Worm (Caenorhabditis elegans): ENCODE data around the gene cest-9.1.

Gene cest-9.1

ce11 chrX:12260381-12260931 is 34.5 kb downstream of the cest-9.1 start, which contains the start of gene E01G6.1:
TSS of gene E01G6.1 (plus strand) at chrX:12260881.
- TF ChIP-seq pat-9 (tag; optimal IDR thresholded peaks at IDR 0.05), result no peak

ce11 chrX:12270841-12271240 is 44.9 kb downstream of the cest-9.1 start, which contains the start of gene otpl-8:
TSS of gene otpl-8 (minus strand) at chrX:12270941.
- TF ChIP-seq ceh-48 (tag; optimal IDR thresholded peaks at IDR 0.05) (no peak), sox-2 (GFP tag; IDR thresholded peaks at IDR 0.05) (no peak), F13H6.1 (tag; optimal IDR thresholded peaks at IDR 0.05) (no peak), pag-3 (tag; optimal IDR thresholded peaks at IDR 0.05; ENCODE audit: borderline replicate concordance) (no peak), syd-9 (tag; optimal IDR thresholded peaks at IDR 0.05) (no peak), pqm-1 (tag; optimal IDR thresholded peaks at IDR 0.05) (no peak), ceh-6 (GFP tag; optimal IDR thresholded peaks at IDR 0.05) (no peak), ama-1 (optimal IDR thresholded peaks at IDR 0.05) (no peak), pha-4 (tag; optimal IDR thresholded peaks at IDR 0.05) (no peak), zip-5 (tag; optimal IDR thresholded peaks at IDR 0.05) (no peak), hlh-15 (tag; optimal IDR thresholded peaks at IDR 0.05) (no peak), lin-11 (tag; optimal IDR thresholded peaks at IDR 0.05) (no peak), pat-9 (tag; optimal IDR thresholded peaks at IDR 0.05) (no peak), hlh-8 (tag; optimal IDR thresholded peaks at IDR 0.05) (no peak), nfya-1 (tag; optimal IDR thresholded peaks at IDR 0.05) (no peak), ceh-45 (GFP tag; IDR thresholded peaks at IDR 0.05) (no peak), rnt-1 (tag; optimal IDR thresholded peaks at IDR 0.05) (no peak), C08G9.2 (tag; optimal IDR thresholded peaks at IDR 0.05) (no peak), nhr-232 (tag; optimal IDR thresholded peaks at IDR 0.05) (no peak)

ce11 chrX:12273870-12274269 is 47.9 kb downstream of the cest-9.1 start, which contains the start of gene H19J13.2:
TSS of gene H19J13.2 (minus strand) at chrX:12273970.
- no peak for TF ChIP-seq hlh-8 (tag; optimal IDR thresholded peaks at IDR 0.05)
- no peak for TF ChIP-seq nhr-11 (tag; optimal IDR thresholded peaks at IDR 0.05)
- TF ChIP-seq tbx-2 (tag; optimal IDR thresholded peaks at IDR 0.05), result no peak
- TF ChIP-seq sox-2 (GFP tag; IDR thresholded peaks at IDR 0.05), result no peak
- TF ChIP-seq eyg-1 (tag; optimal IDR thresholded peaks at IDR 0.05), result no peak
- no peak for TF ChIP-seq K09A11.1 (tag; optimal IDR thresholded peaks at IDR 0.05; ENCODE audit: insufficient read depth)
- no peak for TF ChIP-seq hlh-6 (tag; optimal IDR thresholded peaks at IDR 0.05)
- TF ChIP-seq ceh-9 (tag; optimal IDR thresholded peaks at IDR 0.05), result no peak
- TF ChIP-seq hlh-15 (tag; optimal IDR thresholded peaks at IDR 0.05), result no peak
- no peak for TF ChIP-seq Y22D7AL.16 (tag; optimal IDR thresholded peaks at IDR 0.05)
- no peak for TF ChIP-seq pros-1 (tag; optimal IDR thresholded peaks at IDR 0.05)
- no peak for TF ChIP-seq unc-86 (tag; optimal IDR thresholded peaks at IDR 0.05)
- TF ChIP-seq ref-2 (tag; optimal IDR thresholded peaks at IDR 0.05), result no peak
- TF ChIP-seq npax-4 (tag; optimal IDR thresholded peaks at IDR 0.05), result no peak
- no peak for TF ChIP-seq dmd-4 (tag; optimal IDR thresholded peaks at IDR 0.05; ENCODE audit: borderline replicate concordance)
- no peak for TF ChIP-seq ceh-34 (tag; optimal IDR thresholded peaks at IDR 0.05)
- no peak for TF ChIP-seq ceh-31 (tag; optimal IDR thresholded peaks at IDR 0.05)
- no peak for TF ChIP-seq syd-9 (tag; optimal IDR thresholded peaks at IDR 0.05)
- TF ChIP-seq ceh-14 (tag; optimal IDR thresholded peaks at IDR 0.05), result no peak
- TF ChIP-seq che-1 (tag; optimal IDR thresholded peaks at IDR 0.05), result no peak

ce11 chrX:12275577-12275976 is 49.6 kb downstream of the cest-9.1 start, which contains the start of gene C04B4.6:
TSS of gene C04B4.6 (minus strand) at chrX:12275677.
- TF ChIP-seq ref-2 (tag; optimal IDR thresholded peaks at IDR 0.05), result no peak
- TF ChIP-seq fax-1 (tag; optimal IDR thresholded peaks at IDR 0.05), result no peak
- no peak for TF ChIP-seq hlh-6 (tag; optimal IDR thresholded peaks at IDR 0.05)
- TF ChIP-seq tbx-2 (tag; optimal IDR thresholded peaks at IDR 0.05), result no peak
- TF ChIP-seq T23F11.4 (GFP tag; optimal IDR thresholded peaks at IDR 0.05), result no peak
- TF ChIP-seq ets-4 (tag; optimal IDR thresholded peaks at IDR 0.05), result no peak
- TF ChIP-seq ceh-34 (tag; optimal IDR thresholded peaks at IDR 0.05), result no peak
- TF ChIP-seq hlh-13 (GFP tag; optimal IDR thresholded peaks at IDR 0.05), result no peak
- TF ChIP-seq pax-1 (tag; optimal IDR thresholded peaks at IDR 0.05), result no peak
- TF ChIP-seq lim-6 (tag; optimal IDR thresholded peaks at IDR 0.05), result no peak
- TF ChIP-seq ama-1 (optimal IDR thresholded peaks at IDR 0.05), result no peak
- no peak for TF ChIP-seq ztf-16 (tag; optimal IDR thresholded peaks at IDR 0.05)
